Fruit fly (Drosophila melanogaster) whole organism, embryonic: ENCODE measurements around the gene CG18766.

ENCODE experiments used
- CG10431 ChIP-seq: fragments of 200-800 bp; sonication (Bioruptor generic); optimal IDR thresholded peaks from 3 replicates; lab custom pipeline; 2018; ENCODE audit warnings: missing biosample characterization, mild to moderate bottlenecking, missing genetic modification characterization
- CG11696 ChIP-seq: fragments of 200-800 bp; sonication (Bioruptor generic); IDR thresholded peaks from 2 replicates; pipeline ENCODE4 v1.3.6; 2022; ENCODE audit warnings: missing biosample characterization, missing genetic modification characterization
- CG12942 ChIP-seq: fragments of 200-800 bp; sonication (Bioruptor generic); optimal IDR thresholded peaks from 3 replicates; lab custom pipeline; 2016; ENCODE audit warnings: missing biosample characterization, missing genetic modification characterization
- CG13424 ChIP-seq: fragments of 200-800 bp; sonication (Bioruptor generic); optimal IDR thresholded peaks from 2 replicates; lab custom pipeline; 2019; ENCODE audit warnings: missing biosample characterization, mild to moderate bottlenecking, missing genetic modification characterization, moderate library complexity
- CG13624 ChIP-seq: fragments of 200-800 bp; sonication (Bioruptor generic); optimal IDR thresholded peaks from 2 replicates; lab custom pipeline; 2016; ENCODE audit warnings: missing biosample characterization, missing genetic modification characterization
- CG13775 ChIP-seq: fragments of 200-800 bp; sonication (Bioruptor generic); optimal IDR thresholded peaks from 3 replicates; lab custom pipeline; 2017; ENCODE audit warnings: missing biosample characterization, mild to moderate bottlenecking, missing genetic modification characterization
- CG14050 ChIP-seq: fragments of 200-800 bp; sonication (Bioruptor generic); IDR thresholded peaks from 3 replicates; pipeline ENCODE4 v1.3.6; 2022; ENCODE audit warnings: missing biosample characterization, missing genetic modification characterization
- CG15073 ChIP-seq: fragments of 200-800 bp; sonication (Bioruptor generic); optimal IDR thresholded peaks from 2 replicates; lab custom pipeline; 2016; ENCODE audit warnings: missing biosample characterization, missing genetic modification characterization
- CG1602 ChIP-seq: fragments of 200-800 bp; sonication (Bioruptor generic); optimal IDR thresholded peaks from 3 replicates; lab custom pipeline; 2016; ENCODE audit warnings: missing biosample characterization, missing genetic modification characterization
- CG1647 ChIP-seq: fragments of 200-800 bp; sonication (Bioruptor generic); optimal IDR thresholded peaks from 3 replicates; lab custom pipeline; 2016; ENCODE audit warnings: missing biosample characterization, missing genetic modification characterization
- CG17328 ChIP-seq: fragments of 200-800 bp; sonication (Bioruptor generic); IDR thresholded peaks from 2 replicates; pipeline ENCODE4 v1.3.6; 2022; ENCODE audit warnings: missing biosample characterization, missing genetic modification characterization
- CG30431 ChIP-seq: fragments of 200-800 bp; sonication (Bioruptor generic); optimal IDR thresholded peaks from 2 replicates; lab custom pipeline; 2017; ENCODE audit warnings: missing biosample characterization, missing genetic modification characterization
- CG4404 ChIP-seq: fragments of 200-800 bp; sonication (Bioruptor generic); IDR thresholded peaks from 2 replicates; pipeline ENCODE4 v1.3.6; 2022; ENCODE audit warnings: missing biosample characterization, missing genetic modification characterization
- CG5180 ChIP-seq: fragments of 200-800 bp; sonication (Bioruptor generic); optimal IDR thresholded peaks from 3 replicates; lab custom pipeline; 2017; ENCODE audit warnings: missing biosample characterization, missing genetic modification characterization, mild to moderate bottlenecking, moderate library complexity, missing genetic modification reagents
- CG7928 ChIP-seq: fragments of 200-800 bp; sonication (Bioruptor generic); optimal IDR thresholded peaks from 2 replicates; lab custom pipeline; 2017; ENCODE audit warnings: missing biosample characterization, mild to moderate bottlenecking, missing genetic modification characterization
- CG8281 ChIP-seq: fragments of 200-800 bp; sonication (Bioruptor generic); optimal IDR thresholded peaks from 2 replicates; lab custom pipeline; 2018; ENCODE audit warnings: missing biosample characterization, mild to moderate bottlenecking, missing genetic modification characterization, moderate library complexity
- Hey ChIP-seq: fragments of 200-800 bp; sonication (Bioruptor generic); optimal IDR thresholded peaks from 3 replicates; lab custom pipeline; 2018; ENCODE audit warnings: missing biosample characterization, mild to moderate bottlenecking, missing genetic modification characterization
- Mes4 ChIP-seq: fragments of 200-800 bp; sonication (Bioruptor generic); optimal IDR thresholded peaks from 2 replicates; lab custom pipeline; 2016; ENCODE audit warnings: missing biosample characterization, missing genetic modification characterization
- Nf-YB ChIP-seq: fragments of 200-800 bp; sonication (Bioruptor generic); optimal IDR thresholded peaks from 3 replicates; lab custom pipeline; 2019; ENCODE audit warnings: missing biosample characterization, mild to moderate bottlenecking, missing genetic modification characterization, moderate library complexity
- Sox102F ChIP-seq: fragments of 200-800 bp; sonication (Bioruptor generic); optimal IDR thresholded peaks from 2 replicates; lab custom pipeline; 2018; ENCODE audit warnings: missing biosample characterization, mild to moderate bottlenecking, missing genetic modification characterization, moderate library complexity
- Spps ChIP-seq: fragments of 200-800 bp; sonication (Bioruptor generic); optimal IDR thresholded peaks from 2 replicates; lab custom pipeline; 2018; ENCODE audit warnings: missing biosample characterization, mild to moderate bottlenecking, missing genetic modification characterization
- Sry-β ChIP-seq: fragments of 200-800 bp; sonication (Bioruptor generic); optimal IDR thresholded peaks from 2 replicates; lab custom pipeline; 2018; ENCODE audit warnings: missing biosample characterization, mild to moderate bottlenecking, missing genetic modification characterization, moderate library complexity
- Taf1 ChIP-seq: fragments of 200-800 bp; sonication (Bioruptor generic); IDR thresholded peaks from 2 replicates; pipeline ENCODE4 v1.3.6; 2022; ENCODE audit warnings: missing biosample characterization, missing genetic modification characterization
- chinmo ChIP-seq: fragments of 200-800 bp; sonication (Bioruptor generic); IDR thresholded peaks from 4 replicates; pipeline ENCODE4 v1.3.6; 2022; ENCODE audit warnings: missing biosample characterization, missing genetic modification characterization; ENCODE audit not compliant: partially characterized antibody
- disco-r ChIP-seq: fragments of 200-800 bp; sonication (Bioruptor generic); optimal IDR thresholded peaks from 2 replicates; lab custom pipeline; 2016; ENCODE audit warnings: missing biosample characterization, missing genetic modification characterization
- esg ChIP-seq: fragments of 200-800 bp; sonication (Bioruptor generic); conservative IDR thresholded peaks from 2 replicates; pipeline ENCODE4 v1.3.6; 2022; ENCODE audit warnings: missing biosample characterization, missing genetic modification characterization
- fd64A ChIP-seq: fragments of 200-800 bp; sonication (Bioruptor generic); optimal IDR thresholded peaks from 3 replicates; lab custom pipeline; 2018; ENCODE audit warnings: missing biosample characterization, mild to moderate bottlenecking, missing genetic modification characterization
- ftz-f1 ChIP-seq: fragments of 200-800 bp; sonication (Bioruptor generic); optimal IDR thresholded peaks from 2 replicates; lab custom pipeline; 2016; ENCODE audit warnings: missing biosample characterization, missing genetic modification characterization
- grau ChIP-seq: fragments of 200-800 bp; optimal IDR thresholded peaks from 3 replicates; lab custom pipeline; 2019; ENCODE audit warnings: missing biosample characterization, mild to moderate bottlenecking, missing genetic modification characterization, moderate library complexity
- gro ChIP-seq: fragments of 200-800 bp; sonication (Bioruptor generic); optimal IDR thresholded peaks from 2 replicates; lab custom pipeline; 2016; ENCODE audit warnings: missing biosample characterization, missing genetic modification characterization
- gsb-n ChIP-seq: fragments of 200-800 bp; sonication (Bioruptor generic); optimal IDR thresholded peaks from 3 replicates; lab custom pipeline; 2018; ENCODE audit warnings: missing biosample characterization, mild to moderate bottlenecking, missing genetic modification characterization
- hkb ChIP-seq, 2 experiments: fragments of 200-800 bp in 1 of 2; fragments of >200 bp in 1 of 2; sonication (Bioruptor generic) in 1 of 2; IDR thresholded peaks in 1 of 2; optimal IDR thresholded peaks in 1 of 2; 2 replicates each; pipeline versions ENCODE4 v1.3.6 to Lab custom; 2017 to 2022; ENCODE audit warnings: missing biosample characterization in 1 of 2, missing genetic modification characterization in 1 of 2
- hth ChIP-seq: fragments of >200 bp; optimal IDR thresholded peaks from 2 replicates; lab custom pipeline; 2017; ENCODE audit warnings: inconsistent platforms
- jumu ChIP-seq: fragments of 200-800 bp; sonication (Bioruptor generic); optimal IDR thresholded peaks from 3 replicates; lab custom pipeline; 2016; ENCODE audit warnings: missing biosample characterization, missing genetic modification characterization
- kni ChIP-seq: fragments of 200-800 bp; sonication (Bioruptor generic); optimal IDR thresholded peaks from 3 replicates; lab custom pipeline; 2017; ENCODE audit warnings: mild to moderate bottlenecking, missing biosample characterization, missing genetic modification reagents, missing genetic modification characterization
- lmd ChIP-seq: fragments of 200-800 bp; sonication (Bioruptor generic); IDR thresholded peaks from 2 replicates; pipeline ENCODE4 v1.3.6; 2022; ENCODE audit warnings: missing biosample characterization, missing genetic modification characterization
- mirr ChIP-seq: fragments of 200-800 bp; sonication (Bioruptor generic); optimal IDR thresholded peaks from 3 replicates; lab custom pipeline; 2018; ENCODE audit warnings: missing biosample characterization, mild to moderate bottlenecking, missing genetic modification characterization
- nom ChIP-seq: fragments of 200-800 bp; sonication (Bioruptor generic); optimal IDR thresholded peaks from 2 replicates; lab custom pipeline; 2017; ENCODE audit warnings: missing biosample characterization, missing genetic modification characterization, mild to moderate bottlenecking, moderate library complexity, missing genetic modification reagents
- pho ChIP-seq: fragments of 200-800 bp; sonication (Bioruptor generic); optimal IDR thresholded peaks from 2 replicates; lab custom pipeline; 2016; ENCODE audit warnings: missing biosample characterization, missing genetic modification characterization
- pum ChIP-seq: fragments of 200-800 bp; sonication (Bioruptor generic); optimal IDR thresholded peaks from 2 replicates; lab custom pipeline; 2016; ENCODE audit warnings: missing biosample characterization, missing genetic modification characterization
- ro ChIP-seq: fragments of 200-800 bp; sonication (Bioruptor generic); IDR thresholded peaks from 2 replicates; pipeline ENCODE4 v1.3.6; 2022; ENCODE audit warnings: missing biosample characterization, missing genetic modification characterization
- sc ChIP-seq, 3 experiments: fragments of >200 bp in 2 of 3; fragments of 200-800 bp in 1 of 3; sonication (Bioruptor generic) in 1 of 3; optimal IDR thresholded peaks; 2 replicates in 2 of 3; 3 replicates in 1 of 3; lab custom pipeline; 2017; ENCODE audit warnings: mild to moderate bottlenecking in 1 of 3, missing biosample characterization in 1 of 3, missing genetic modification characterization in 1 of 3, missing genetic modification reagents in 1 of 3
- schlank ChIP-seq: fragments of 200-800 bp; sonication (Bioruptor generic); optimal IDR thresholded peaks from 2 replicates; lab custom pipeline; 2018; ENCODE audit warnings: missing biosample characterization, mild to moderate bottlenecking, missing genetic modification characterization
- scrt ChIP-seq: fragments of 200-800 bp; sonication (Bioruptor generic); optimal IDR thresholded peaks from 2 replicates; lab custom pipeline; 2018; ENCODE audit warnings: missing biosample characterization, mild to moderate bottlenecking, missing genetic modification characterization, moderate library complexity
- seq ChIP-seq: fragments of 200-800 bp; sonication (Bioruptor generic); IDR thresholded peaks from 2 replicates; pipeline ENCODE4 v1.3.6; 2022; ENCODE audit warnings: missing biosample characterization, missing genetic modification characterization
- tin ChIP-seq: fragments of 200-800 bp; sonication (Bioruptor generic); optimal IDR thresholded peaks from 3 replicates; lab custom pipeline; 2016; ENCODE audit warnings: missing biosample characterization, missing genetic modification characterization
- zfh2 ChIP-seq: fragments of 200-800 bp; sonication (Bioruptor generic); optimal IDR thresholded peaks from 2 replicates; lab custom pipeline; 2016; ENCODE audit warnings: missing biosample characterization, missing genetic modification characterization

The CG18766 gene

dm6 chr3R:27293065-27293464 is 48.0 kb upstream of the CG18766 start (continued):
- TF ChIP-seq gro (GFP tag; lab: Kevin White, UChicago) = no peak
- no peak for TF ChIP-seq gsb-n (tag; lab: Kevin White, UChicago)
- no peak for TF ChIP-seq CG10431 (GFP tag; lab: Kevin White, UChicago)

DNA sequence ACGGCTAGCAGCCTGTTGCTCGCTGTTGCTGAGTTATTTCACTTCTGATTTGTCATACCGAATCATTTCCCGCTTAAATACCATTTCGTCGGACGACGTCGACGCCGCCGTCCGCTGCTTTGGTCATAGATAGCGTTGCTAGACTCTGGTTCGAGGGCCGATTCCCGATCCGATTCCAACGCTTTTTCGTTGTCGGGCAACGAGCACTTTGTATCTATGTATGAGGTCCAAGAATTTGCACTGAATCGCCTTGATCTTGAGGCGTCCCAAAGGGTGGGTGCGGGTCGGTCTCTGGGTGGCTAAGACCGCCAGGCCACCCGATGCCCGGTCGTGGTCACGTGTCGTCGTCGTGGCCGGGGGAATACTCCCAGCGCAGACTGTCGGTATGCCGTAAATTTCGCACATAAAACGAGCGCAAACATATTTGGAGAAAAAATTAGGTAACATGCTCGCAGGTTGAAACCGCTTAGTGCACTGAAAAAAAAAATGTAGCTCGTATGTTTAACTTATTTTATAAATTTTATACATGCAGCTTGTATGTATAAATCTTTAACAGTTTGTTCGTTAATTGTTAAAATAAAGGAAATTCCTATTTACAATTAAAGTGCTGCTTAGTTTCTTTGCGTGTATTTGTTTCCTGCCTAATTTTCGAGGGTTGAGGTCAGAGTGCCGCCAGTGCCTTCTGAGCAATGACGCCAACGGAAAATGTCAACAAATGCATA is 47.3 kb upstream of the CG18766 start, which contains the start of gene CG3348:
TSS of gene CG3348 (minus strand) at position 51 of the 722 bp plus-strand sequence.
- TF ChIP-seq CG11696 (GFP tag; lab: Robert Waterston, UW) (peak; percentile 31; the same call in 1 of the 2 replicates), disco-r (GFP tag; lab: Kevin White, UChicago) (no peak), mirr (GFP tag; lab: Kevin White, UChicago) (no peak), CG5180 (GFP tag; lab: Kevin White, UChicago) (peak; percentile 4), Mes4 (no peak), fd64A (GFP tag; lab: Kevin White, UChicago) (no peak), CG7928 (peak; percentile 54), CG1647 (GFP tag; lab: Kevin White, UChicago) (peak; percentile 69), hth (lab: Kevin White, UChicago) (no peak), hkb (optimal IDR thresholded peaks at IDR 0.05; lab: Kevin White, UChicago) (no peak), hkb (GFP tag; IDR thresholded peaks at IDR 0.05; lab: Robert Waterston, UW) (peak; percentile 68), CG1602 (GFP tag; lab: Kevin White, UChicago) (peak; percentile 31), CG8281 (tag; lab: Kevin White, UChicago) (peak; percentile 45), jumu (peak; percentile 8), esg (GFP tag; lab: Robert Waterston, UW) (peak; percentile 55), zfh2 (GFP tag; lab: Kevin White, UChicago) (peak; percentile 88), grau (tag; lab: Kevin White, UChicago) (peak; percentile 71), scrt (peak; percentile 73), Nf-YB (peak; percentile 27), pum (GFP tag; lab: Kevin White, UChicago) (peak; percentile 38), ro (GFP tag; lab: Robert Waterston, UW) (peak; percentile 20; the same call in 1 of the 2 replicates), sc (optimal IDR thresholded peaks at IDR 0.05; lab: Kevin White, UChicago) (no peak), sc (GFP tag; optimal IDR thresholded peaks at IDR 0.05; lab: Kevin White, UChicago) (peak; percentile 26), CG13775 (GFP tag; lab: Kevin White, UChicago) (peak; percentile 73), schlank (peak; percentile 69), lmd (GFP tag; lab: Robert Waterston, UW) (peak; percentile 70), nom (GFP tag; lab: Kevin White, UChicago) (no peak), Spps (tag; lab: Kevin White, UChicago) (no peak), Taf1 (GFP tag; lab: Robert Waterston, UW) (peak; percentile 78), CG30431 (GFP tag; lab: Kevin White, UChicago) (peak; percentile 37), CG13424 (tag; lab: Kevin White, UChicago) (peak; percentile 63), CG12942 (GFP tag; lab: Kevin White, UChicago) (peak; percentile 36), CG17328 (peak; percentile 71), tin (GFP tag; lab: Kevin White, UChicago) (peak; percentile 61), pho (GFP tag; lab: Kevin White, UChicago) (peak; percentile 76), Hey (tag; lab: Kevin White, UChicago) (no peak), Sox102F (GFP tag; lab: Kevin White, UChicago) (peak; percentile 73), chinmo (no peak), CG15073 (GFP tag; lab: Kevin White, UChicago) (no peak), CG4404 (GFP tag; lab: Robert Waterston, UW) (peak; percentile 61), kni (GFP tag; lab: Kevin White, UChicago) (no peak), CG13624 (GFP tag; lab: Kevin White, UChicago) (peak; percentile 82), ftz-f1 (peak; percentile 13), CG14050 (GFP tag; lab: Robert Waterston, UW) (0 out of 3 replicates have a peak, but pooled peaks have one; percentile 14), seq (peak; percentile 68), Sry-β (GFP tag; lab: Kevin White, UChicago) (no peak)
